Worm (Caenorhabditis elegans) whole organism, L3 larva: ENCODE results near the gene tofu-6.

ENCODE experiments used
- R02D3.7 ChIP-seq: fragments of 150-350 bp; optimal IDR thresholded peaks from 2 replicates; lab custom pipeline; 2014; ENCODE audit warnings: missing biosample characterization, missing genetic modification characterization
- ZK546.5 ChIP-seq: sonication (generic microtip); optimal IDR thresholded peaks from 2 replicates; lab custom pipeline; 2017; ENCODE audit warnings: missing biosample characterization, missing genetic modification characterization
- ama-1 ChIP-seq: fragments of 150-350 bp; optimal IDR thresholded peaks from 2 replicates; lab custom pipeline; 2018
- ceh-16 ChIP-seq: sonication (generic microtip); optimal IDR thresholded peaks from 2 replicates; lab custom pipeline; 2017; ENCODE audit warnings: missing biosample characterization, missing genetic modification characterization
- ceh-28 ChIP-seq: fragments of 150-350 bp; optimal IDR thresholded peaks from 2 replicates; lab custom pipeline; 2014; ENCODE audit warnings: missing biosample characterization, missing genetic modification reagents, missing genetic modification characterization
- ceh-82 ChIP-seq: fragments of 150-350 bp; optimal IDR thresholded peaks from 2 replicates; lab custom pipeline; 2014; ENCODE audit warnings: missing biosample characterization, missing genetic modification characterization
- daf-12 ChIP-seq: fragments of 150-350 bp; optimal IDR thresholded peaks from 2 replicates; lab custom pipeline; 2014; ENCODE audit warnings: missing biosample characterization, missing genetic modification reagents, missing genetic modification characterization
- egl-27 ChIP-seq: sonication (generic microtip); optimal IDR thresholded peaks from 4 replicates; lab custom pipeline; 2017; ENCODE audit warnings: missing biosample characterization, missing genetic modification reagents, missing genetic modification characterization
- egl-5 ChIP-seq: fragments of 150-350 bp; optimal IDR thresholded peaks from 2 replicates; lab custom pipeline; 2017; ENCODE audit warnings: missing biosample characterization, missing genetic modification reagents, missing genetic modification characterization, inconsistent platforms
- elt-1 ChIP-seq: fragments of 150-350 bp; optimal IDR thresholded peaks from 2 replicates; lab custom pipeline; 2014; ENCODE audit warnings: missing biosample characterization, missing genetic modification characterization
- elt-2 ChIP-seq: sonication (generic microtip); optimal IDR thresholded peaks from 2 replicates; lab custom pipeline; 2016; ENCODE audit warnings: missing genetic modification reagents, mild to moderate bottlenecking, missing genetic modification characterization, missing compliant biosample characterization
- elt-3 ChIP-seq, 3 experiments: fragments of 150-350 bp in 1 of 3; sonication (generic microtip) in 2 of 3; optimal IDR thresholded peaks; 2 replicates in 2 of 3; 4 replicates in 1 of 3; lab custom pipeline; 2014 to 2017; ENCODE audit warnings: missing biosample characterization in 3 of 3, missing genetic modification characterization in 3 of 3
- fkh-10 ChIP-seq: sonication (generic microtip); optimal IDR thresholded peaks from 2 replicates; lab custom pipeline; 2017; ENCODE audit warnings: missing biosample characterization, missing genetic modification reagents, missing genetic modification characterization
- fkh-2 ChIP-seq: fragments of 150-350 bp; optimal IDR thresholded peaks from 2 replicates; lab custom pipeline; 2014; ENCODE audit warnings: missing biosample characterization, missing genetic modification reagents, missing genetic modification characterization
- fos-1 ChIP-seq: fragments of 150-350 bp; optimal IDR thresholded peaks from 2 replicates; lab custom pipeline; 2014; ENCODE audit warnings: missing biosample characterization, missing genetic modification characterization
- hmg-11 ChIP-seq: sonication (generic microtip); optimal IDR thresholded peaks from 2 replicates; lab custom pipeline; 2016; ENCODE audit warnings: missing genetic modification characterization, missing compliant biosample characterization
- jun-1 ChIP-seq: fragments of 150-350 bp; optimal IDR thresholded peaks from 2 replicates; lab custom pipeline; 2014; ENCODE audit warnings: missing biosample characterization, missing genetic modification reagents, missing genetic modification characterization
- lin-39 ChIP-seq: fragments of 150-350 bp; optimal IDR thresholded peaks from 2 replicates; lab custom pipeline; 2018; ENCODE audit warnings: missing biosample characterization, missing genetic modification reagents, missing genetic modification characterization
- mml-1 ChIP-seq: fragments of 150-350 bp; sonication (generic microtip); optimal IDR thresholded peaks from 3 replicates; lab custom pipeline; 2014; ENCODE audit warnings: missing biosample characterization, missing genetic modification characterization
- nfya-1 ChIP-seq: sonication (generic microtip); optimal IDR thresholded peaks from 2 replicates; lab custom pipeline; 2017; ENCODE audit warnings: missing genetic modification characterization, mild to moderate bottlenecking, missing compliant biosample characterization, antibody characterized with exemption, moderate library complexity; ENCODE audit not compliant: insufficient read depth
- nhr-12 ChIP-seq: fragments of 150-350 bp; optimal IDR thresholded peaks from 2 replicates; lab custom pipeline; 2014; ENCODE audit warnings: missing biosample characterization, missing genetic modification characterization
- nhr-23 ChIP-seq: fragments of 150-350 bp; optimal IDR thresholded peaks from 2 replicates; lab custom pipeline; 2014; ENCODE audit warnings: missing biosample characterization, missing genetic modification reagents, missing genetic modification characterization
- nhr-25 ChIP-seq: sonication (generic microtip); optimal IDR thresholded peaks from 2 replicates; lab custom pipeline; 2017; ENCODE audit warnings: missing biosample characterization, missing genetic modification characterization
- nhr-28 ChIP-seq: fragments of 150-350 bp; optimal IDR thresholded peaks from 2 replicates; lab custom pipeline; 2014; ENCODE audit warnings: missing biosample characterization, missing genetic modification characterization
- nhr-67 ChIP-seq: fragments of 150-350 bp; optimal IDR thresholded peaks from 2 replicates; lab custom pipeline; 2014; ENCODE audit warnings: missing biosample characterization, missing genetic modification characterization
- nhr-77 ChIP-seq: fragments of 150-350 bp; optimal IDR thresholded peaks from 2 replicates; lab custom pipeline; 2014; ENCODE audit warnings: missing biosample characterization, missing genetic modification characterization
- pha-4 ChIP-seq: fragments of 150-350 bp; optimal IDR thresholded peaks from 2 replicates; lab custom pipeline; 2014; ENCODE audit warnings: missing biosample characterization, missing genetic modification reagents, missing genetic modification characterization
- pqm-1 ChIP-seq: fragments of 150-350 bp; optimal IDR thresholded peaks from 2 replicates; lab custom pipeline; 2017; ENCODE audit warnings: missing biosample characterization, missing genetic modification characterization, inconsistent platforms
- sea-2 ChIP-seq: fragments of 150-350 bp; sonication (generic microtip); optimal IDR thresholded peaks from 4 replicates; lab custom pipeline; 2014; ENCODE audit warnings: missing biosample characterization, missing genetic modification reagents, missing genetic modification characterization
- snpc-4 ChIP-seq: fragments of 150-350 bp; optimal IDR thresholded peaks from 2 replicates; lab custom pipeline; 2014; ENCODE audit warnings: missing biosample characterization, missing genetic modification characterization
- tbx-2 ChIP-seq: sonication (generic microtip); optimal IDR thresholded peaks from 2 replicates; lab custom pipeline; 2016; ENCODE audit warnings: mild to moderate bottlenecking, missing genetic modification characterization, missing compliant biosample characterization
- zag-1 ChIP-seq: fragments of 150-350 bp; optimal IDR thresholded peaks from 2 replicates; lab custom pipeline; 2014; ENCODE audit warnings: missing biosample characterization, missing genetic modification characterization
- ztf-4 ChIP-seq: fragments of 150-350 bp; optimal IDR thresholded peaks from 2 replicates; lab custom pipeline; 2014; ENCODE audit warnings: missing biosample characterization, missing genetic modification characterization

Gene tofu-6

DNA sequence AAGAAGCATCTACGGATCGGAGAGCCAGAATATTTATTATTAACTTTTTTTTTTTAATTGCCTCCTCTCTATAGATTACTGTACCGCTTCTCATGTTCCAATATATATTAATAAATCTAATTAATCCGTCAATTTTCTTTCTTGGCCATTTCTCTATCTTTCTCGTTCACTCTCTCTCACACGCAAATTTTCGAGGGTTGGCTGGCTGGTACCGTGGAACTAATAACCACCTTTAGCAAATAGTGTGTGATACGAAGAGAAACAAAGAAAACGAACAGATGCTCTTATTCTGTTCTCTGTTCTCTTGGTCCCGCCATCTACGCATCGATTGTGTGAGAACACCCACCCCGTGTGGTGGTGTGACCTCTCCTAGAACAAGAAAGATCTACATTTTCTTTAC is 2.7 kb upstream of the tofu-6 start:
- no peak for TF ChIP-seq nhr-77 (tag; lab: Kevin White, UChicago)
- no peak for TF ChIP-seq pha-4 (tag; lab: Kevin White, UChicago)
- no peak for TF ChIP-seq elt-3 (tag; optimal IDR thresholded peaks at IDR 0.05; lab: Kevin White, UChicago)
- no peak for TF ChIP-seq snpc-4
- TF ChIP-seq ceh-16, result no peak
- TF ChIP-seq egl-27 (tag; lab: Kevin White, UChicago), result no peak

DNA sequence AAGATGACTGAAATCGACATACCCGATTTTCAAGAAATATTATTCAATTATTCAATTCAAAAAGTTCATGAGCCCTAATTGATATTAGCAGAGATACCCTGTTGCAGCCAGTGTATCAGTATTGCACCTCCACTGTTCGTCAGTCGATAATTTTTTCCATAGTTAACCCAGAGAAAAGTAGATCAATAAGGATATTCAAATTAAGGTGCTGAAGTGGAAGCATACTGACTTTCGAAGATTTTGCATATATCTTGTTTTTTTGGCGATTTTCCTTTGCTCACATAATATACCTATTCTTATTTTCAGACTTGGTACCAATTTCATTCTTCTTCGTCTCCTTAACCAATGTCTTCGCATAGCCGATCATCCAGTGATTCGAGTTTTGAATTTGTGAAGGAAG is 2.1 kb upstream of the tofu-6 start, which contains the start of gene EEED8.15:
Gene EEED8.15, plus strand, starts transcription at position 301 of the 400 bp plus-strand sequence.
- TF ChIP-seq ztf-4 (tag; lab: Kevin White, UChicago) (no peak), nhr-25 (no peak), nhr-67 (tag; lab: Kevin White, UChicago) (no peak), R02D3.7 (no peak), lin-39 (tag; lab: Kevin White, UChicago) (no peak), nfya-1 (no peak), jun-1 (tag; lab: Kevin White, UChicago) (no peak), ceh-82 (tag; lab: Kevin White, UChicago) (no peak), nhr-12 (tag; lab: Kevin White, UChicago) (no peak), hmg-11 (tag; lab: Kevin White, UChicago) (no peak), pha-4 (tag; lab: Kevin White, UChicago) (no peak), egl-5 (tag; lab: Kevin White, UChicago) (no peak), mml-1 (tag; lab: Kevin White, UChicago) (no peak), daf-12 (tag; lab: Kevin White, UChicago) (no peak), sea-2 (GFP tag; lab: Kevin White, UChicago) (no peak)

DNA sequence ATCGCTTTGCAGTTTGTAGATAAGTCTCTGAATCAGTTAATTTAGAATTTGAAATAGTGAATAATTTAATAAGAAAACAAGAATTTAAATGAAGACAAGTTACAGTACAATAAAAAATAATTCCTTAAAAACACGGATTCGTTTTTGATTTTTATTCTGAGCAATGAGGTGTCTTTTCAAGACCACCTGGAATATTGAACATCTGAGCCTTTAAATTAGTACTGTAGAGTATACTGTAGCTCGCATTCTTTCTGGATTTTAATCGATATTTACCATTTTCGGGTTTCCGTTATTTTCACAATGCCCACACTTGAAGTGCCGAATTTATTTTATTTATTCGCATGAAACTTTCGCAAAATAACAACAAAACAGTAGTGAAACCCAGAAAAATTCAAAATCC is 2.8 kb downstream of the tofu-6 start, which contains the start of gene F07F6.7:
Gene F07F6.7, minus strand, starts transcription at position 27 of the 400 bp plus-strand sequence.
- peak; percentile 6 for TF ChIP-seq elt-2
- no peak for TF ChIP-seq tbx-2 (tag; lab: Kevin White, UChicago)
- TF ChIP-seq, all 47 proteins: peak for 1

DNA sequence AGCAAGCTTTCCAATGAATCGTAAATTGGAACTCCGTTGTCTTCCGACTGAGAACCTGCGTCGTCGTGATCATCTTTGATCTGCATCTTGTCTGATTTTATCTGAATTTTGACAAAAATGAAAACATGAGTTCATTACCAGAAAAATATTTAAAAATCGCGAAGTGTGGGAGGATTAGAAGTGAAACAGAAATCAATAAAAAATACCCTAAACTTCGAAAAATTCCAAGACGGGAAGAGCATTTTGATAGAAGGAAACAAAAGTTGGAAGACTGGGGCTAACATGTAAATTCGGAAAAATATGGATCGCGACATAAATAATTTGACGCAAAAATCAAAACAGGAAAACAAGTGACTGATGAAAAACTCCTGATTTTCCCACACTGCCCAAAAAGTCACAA is 4.6 kb downstream of the tofu-6 start, which contains the start of gene F07F6.8:
Gene F07F6.8, minus strand, starts transcription at position 101 of the 400 bp plus-strand sequence.
- TF ChIP-seq ZK546.5 (no peak), fkh-10 (no peak), hmg-11 (tag; lab: Kevin White, UChicago) (no peak), ztf-4 (tag; lab: Kevin White, UChicago) (no peak), ceh-16 (no peak)

DNA sequence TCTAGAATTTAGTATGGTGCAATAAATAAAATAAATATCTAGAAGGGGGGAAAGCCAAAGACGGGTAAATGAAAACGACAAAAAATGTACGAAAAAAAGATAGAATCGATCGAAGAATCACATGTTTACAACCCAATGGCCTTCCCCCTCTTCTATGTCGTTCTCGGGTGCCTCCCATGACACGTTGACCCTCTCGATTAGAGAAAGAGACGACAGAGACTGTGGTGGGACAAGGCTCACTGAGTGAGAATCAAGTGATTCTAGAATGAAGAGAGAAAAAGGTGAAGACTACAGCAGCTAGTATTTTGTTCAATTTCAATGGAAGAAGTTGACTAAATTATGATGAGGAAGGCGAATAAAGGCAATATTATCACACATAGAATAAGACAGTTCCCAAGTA is 5.0 kb downstream of the tofu-6 start:
- TF ChIP-seq nhr-23 (peak; percentile 46), pqm-1 (tag; lab: Kevin White, UChicago) (no peak), fos-1 (no peak), nhr-25 (peak; percentile 49), jun-1 (tag; lab: Kevin White, UChicago) (peak; percentile 11), hmg-11 (tag; lab: Kevin White, UChicago) (peak; percentile 49), egl-27 (tag; lab: Kevin White, UChicago) (peak; percentile 6), nfya-1 (peak; percentile 82), ceh-28 (tag; lab: Kevin White, UChicago) (peak; percentile 32), lin-39 (tag; lab: Kevin White, UChicago) (peak; percentile 13), ama-1 (lab: Kevin White, UChicago) (peak; percentile 66), mml-1 (tag; lab: Kevin White, UChicago) (no peak), pha-4 (tag; lab: Kevin White, UChicago) (peak; percentile 85), elt-2 (peak; percentile 85), nhr-28 (tag; lab: Kevin White, UChicago) (no peak)

DNA sequence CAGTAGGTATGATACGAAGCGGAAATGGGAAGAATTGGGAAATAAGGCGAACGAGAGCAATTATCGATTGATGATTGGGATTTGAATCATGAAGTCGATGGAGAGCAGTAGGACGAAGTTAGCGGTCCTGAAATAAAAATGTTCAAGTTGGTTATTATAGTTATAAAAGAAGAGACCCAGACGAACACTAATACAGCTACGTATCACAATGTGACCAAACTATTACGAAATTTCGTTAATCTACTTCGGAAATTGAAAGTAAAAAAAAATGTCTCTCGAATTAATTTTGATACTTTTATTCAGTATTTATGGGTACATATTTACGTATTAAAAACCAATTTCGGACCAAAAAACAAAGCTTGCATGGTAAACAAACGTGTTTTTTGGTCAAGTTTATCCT is 5.4 kb downstream of the tofu-6 start:
- TF ChIP-seq elt-2 (peak; percentile 61), hmg-11 (tag; lab: Kevin White, UChicago) (no peak), elt-1 (no peak), nhr-25 (no peak), egl-5 (tag; lab: Kevin White, UChicago) (no peak), fkh-2 (tag; lab: Kevin White, UChicago) (no peak), zag-1 (tag; lab: Kevin White, UChicago) (no peak), snpc-4 (no peak)
